Worm (Caenorhabditis elegans) whole organism, mixed stage, embryonic: ENCODE data around the gene C02E7.7.

Experiments used
- blmp-1 ChIP-seq: fragments of 150-350 bp; optimal IDR thresholded peaks from 2 replicates; lab custom pipeline; 2014; ENCODE audit warnings: missing biosample characterization, missing genetic modification characterization
- elt-1 ChIP-seq: sonication (generic microtip); optimal IDR thresholded peaks from 2 replicates; lab custom pipeline; 2017; ENCODE audit warnings: missing genetic modification characterization, mild to moderate bottlenecking, missing compliant biosample characterization, antibody characterized with exemption, moderate library complexity, borderline replicate concordance; ENCODE audit not compliant: insufficient read depth
- lsy-2 ChIP-seq: fragments of 150-350 bp; optimal IDR thresholded peaks from 2 replicates; lab custom pipeline; 2014; ENCODE audit warnings: missing biosample characterization, missing genetic modification characterization
- nhr-2 ChIP-seq: fragments of 150-350 bp; optimal IDR thresholded peaks from 2 replicates; lab custom pipeline; 2014; ENCODE audit warnings: missing biosample characterization, missing genetic modification characterization
- nhr-237 ChIP-seq: fragments of 150-350 bp; optimal IDR thresholded peaks from 2 replicates; lab custom pipeline; 2014; ENCODE audit warnings: missing biosample characterization, missing genetic modification characterization
- unc-62 ChIP-seq: fragments of 150-350 bp; optimal IDR thresholded peaks from 2 replicates; lab custom pipeline; 2014; ENCODE audit warnings: missing biosample characterization, missing genetic modification reagents, missing genetic modification characterization
- ztf-11 ChIP-seq: fragments of 150-350 bp; optimal IDR thresholded peaks from 2 replicates; lab custom pipeline; 2014; ENCODE audit warnings: missing biosample characterization, missing genetic modification characterization

DNA sequence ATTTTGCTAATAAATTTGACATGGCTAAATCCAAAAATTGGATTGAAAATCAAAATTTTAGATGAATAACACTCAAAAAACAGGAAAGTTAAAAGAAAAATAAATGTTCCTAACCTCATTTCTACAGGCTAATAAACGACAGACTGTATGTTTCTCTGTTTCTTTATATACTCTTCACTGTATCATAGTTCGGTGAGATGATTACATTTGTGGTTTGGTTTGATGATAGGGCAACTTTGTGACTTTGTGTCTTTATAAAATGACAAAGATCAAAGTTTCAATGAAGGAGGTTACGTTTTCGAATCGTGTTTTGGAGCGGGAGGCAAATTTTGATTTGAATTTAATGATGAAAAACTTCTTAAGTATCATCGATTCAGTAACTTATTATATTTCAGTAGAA is 28.9 kb downstream of the C02E7.7 start, which contains the start of gene ugt-12:
- TF ChIP-seq ztf-11 (no peak), elt-1 (tag; lab: Kevin White, UChicago) (no peak), lsy-2 (tag; lab: Kevin White, UChicago) (no peak), nhr-2 (tag; lab: Kevin White, UChicago) (no peak), nhr-237 (tag; lab: Kevin White, UChicago) (no peak), blmp-1 (no peak), unc-62 (GFP tag; lab: Kevin White, UChicago) (no peak)
